Worm (Caenorhabditis elegans) whole organism, young adult: ENCODE data around the gene nhr-255.

Experiments used
- B0019.2 ChIP-seq: fragments of 200-800 bp; sonication (Bioruptor generic); conservative IDR thresholded peaks from 2 replicates; pipeline ENCODE4 v1.3.6; 2022; ENCODE audit warnings: missing genetic modification reagents, missing genetic modification characterization, missing compliant biosample characterization
- B0035.1 ChIP-seq: sonication (generic microtip); optimal IDR thresholded peaks from 2 replicates; lab custom pipeline; 2016; ENCODE audit warnings: missing genetic modification characterization, mild to moderate bottlenecking, missing compliant biosample characterization, missing genotype, missing genetic modification reagents
- B0261.1 ChIP-seq: sonication (generic microtip); optimal IDR thresholded peaks from 2 replicates; lab custom pipeline; 2016; ENCODE audit warnings: mild to moderate bottlenecking, missing genetic modification characterization, moderate library complexity, missing compliant biosample characterization
- C06A6.2 ChIP-seq: fragments of 200-800 bp; sonication (Bioruptor generic); conservative IDR thresholded peaks from 2 replicates; pipeline ENCODE4 v1.3.6; 2022; ENCODE audit warnings: missing genetic modification characterization, missing compliant biosample characterization
- F23B12.7 ChIP-seq: sonication (generic microtip); optimal IDR thresholded peaks from 2 replicates; lab custom pipeline; 2017; ENCODE audit warnings: missing genetic modification characterization, mild to moderate bottlenecking, missing compliant biosample characterization, antibody characterized with exemption, moderate library complexity; ENCODE audit not compliant: insufficient read depth
- F49E8.2 ChIP-seq: sonication (generic microtip); optimal IDR thresholded peaks from 3 replicates; lab custom pipeline; 2017; ENCODE audit warnings: missing genetic modification characterization, mild to moderate bottlenecking, missing compliant biosample characterization, antibody characterized with exemption, moderate library complexity; ENCODE audit not compliant: insufficient read depth
- F52B5.7 ChIP-seq: sonication (generic microtip); optimal IDR thresholded peaks from 2 replicates; lab custom pipeline; 2016; ENCODE audit warnings: mild to moderate bottlenecking, missing genetic modification characterization, missing compliant biosample characterization
- K11D2.4 ChIP-seq: fragments of 200-800 bp; sonication (Bioruptor generic); IDR thresholded peaks from 2 replicates; pipeline ENCODE4 v1.3.6; 2022; ENCODE audit warnings: missing genetic modification reagents, missing genetic modification characterization, missing compliant biosample characterization
- Y53F4B.3 ChIP-seq: fragments of 200-800 bp; sonication (Bioruptor generic); IDR thresholded peaks from 2 replicates; pipeline ENCODE4 v1.3.6; 2022; ENCODE audit warnings: missing genetic modification reagents, missing genetic modification characterization, missing compliant biosample characterization
- Y79H2A.3 ChIP-seq: fragments of 200-800 bp; sonication (Bioruptor generic); conservative IDR thresholded peaks from 2 replicates; pipeline ENCODE4 v1.3.6; 2022; ENCODE audit warnings: missing genetic modification reagents, missing genetic modification characterization, missing compliant biosample characterization
- atf-7 ChIP-seq: sonication (generic microtip); optimal IDR thresholded peaks from 2 replicates; lab custom pipeline; 2017; ENCODE audit warnings: mild to moderate bottlenecking, missing genetic modification characterization, missing compliant biosample characterization
- attf-3 ChIP-seq: fragments of 200-800 bp; sonication (Bioruptor generic); conservative IDR thresholded peaks from 2 replicates; pipeline ENCODE4 v1.3.6; 2022; ENCODE audit warnings: missing genetic modification reagents, missing genetic modification characterization, missing compliant biosample characterization
- attf-5 ChIP-seq: fragments of 200-800 bp; sonication (Bioruptor generic); optimal IDR thresholded peaks from 2 replicates; lab custom pipeline; 2018; ENCODE audit warnings: mild to moderate bottlenecking, missing genetic modification characterization, missing compliant biosample characterization
- bed-1 ChIP-seq: fragments of 200-800 bp; sonication (Bioruptor generic); IDR thresholded peaks from 2 replicates; pipeline ENCODE4 v1.3.6; 2022; ENCODE audit warnings: missing genetic modification reagents, missing genetic modification characterization, missing compliant biosample characterization
- ceh-58 ChIP-seq: fragments of 200-800 bp; sonication (Bioruptor generic); IDR thresholded peaks from 2 replicates; pipeline ENCODE4 v1.3.6; 2022; ENCODE audit warnings: missing genetic modification characterization, missing compliant biosample characterization
- dox-1 ChIP-seq: fragments of 200-800 bp; sonication (Bioruptor generic); IDR thresholded peaks from 2 replicates; pipeline ENCODE4 v1.3.6; 2022; ENCODE audit warnings: missing genetic modification reagents, missing genetic modification characterization, missing compliant biosample characterization
- egl-44 ChIP-seq: fragments of 200-800 bp; sonication (Bioruptor generic); IDR thresholded peaks from 2 replicates; pipeline ENCODE4 v1.3.6; 2022; ENCODE audit warnings: missing genetic modification reagents, missing genetic modification characterization, missing compliant biosample characterization
- ekl-4 ChIP-seq: fragments of 200-800 bp; sonication (Bioruptor generic); IDR thresholded peaks from 2 replicates; pipeline ENCODE4 v1.3.6; 2022; ENCODE audit warnings: missing genetic modification reagents, missing genetic modification characterization, missing compliant biosample characterization
- gei-17 ChIP-seq: fragments of 200-800 bp; sonication (Bioruptor generic); optimal IDR thresholded peaks from 2 replicates; lab custom pipeline; 2018; ENCODE audit warnings: mild to moderate bottlenecking, missing genetic modification characterization, missing compliant biosample characterization
- hmg-1.2 ChIP-seq: fragments of 200-800 bp; sonication (Bioruptor generic); IDR thresholded peaks from 2 replicates; pipeline ENCODE4 v1.3.6; 2022; ENCODE audit warnings: missing genetic modification reagents, missing genetic modification characterization, missing compliant biosample characterization
- hmg-20 ChIP-seq: fragments of 200-800 bp; sonication (Bioruptor generic); IDR thresholded peaks from 2 replicates; pipeline ENCODE4 v1.3.6; 2022; ENCODE audit warnings: missing genetic modification reagents, missing genetic modification characterization, missing compliant biosample characterization
- let-607 ChIP-seq, 2 experiments: fragments of 200-800 bp in 1 of 2; sonication (Bioruptor generic) in 1 of 2; sonication (generic microtip) in 1 of 2; optimal IDR thresholded peaks; 2 replicates each; lab custom pipeline; 2016 to 2018; ENCODE audit warnings: mild to moderate bottlenecking in 2 of 2, missing compliant biosample characterization in 2 of 2, missing genetic modification characterization in 2 of 2, moderate library complexity in 2 of 2, missing genotype in 1 of 2
- lin-35 ChIP-seq, 3 experiments: fragments of 150-350 bp in 2 of 3; sonication (generic microtip) in 1 of 3; optimal IDR thresholded peaks; 2 replicates each; lab custom pipeline; 2014 to 2018; ENCODE audit warnings: missing biosample characterization in 3 of 3, missing genetic modification characterization in 3 of 3, missing genetic modification reagents in 3 of 3
- lin-40 ChIP-seq: sonication (generic microtip); optimal IDR thresholded peaks from 2 replicates; lab custom pipeline; 2016; ENCODE audit warnings: missing genetic modification characterization, mild to moderate bottlenecking, missing compliant biosample characterization, missing genotype, missing genetic modification reagents
- lin-54 ChIP-seq: fragments of 200-800 bp; sonication (Bioruptor generic); optimal IDR thresholded peaks from 2 replicates; lab custom pipeline; 2018; ENCODE audit warnings: mild to moderate bottlenecking, missing genetic modification characterization, missing compliant biosample characterization
- lir-1 ChIP-seq: fragments of 200-800 bp; sonication (Bioruptor generic); conservative IDR thresholded peaks from 2 replicates; pipeline ENCODE4 v1.3.6; 2022; ENCODE audit warnings: missing genetic modification reagents, missing genetic modification characterization, missing compliant biosample characterization
- lsl-1 ChIP-seq: fragments of 200-800 bp; sonication (Bioruptor generic); optimal IDR thresholded peaks from 2 replicates; lab custom pipeline; 2018; ENCODE audit warnings: mild to moderate bottlenecking, missing genetic modification characterization, moderate library complexity, missing compliant biosample characterization
- madf-10 ChIP-seq: sonication (generic microtip); optimal IDR thresholded peaks from 2 replicates; lab custom pipeline; 2016; ENCODE audit warnings: mild to moderate bottlenecking, missing genetic modification characterization, missing compliant biosample characterization
- mcd-1 ChIP-seq: fragments of 200-800 bp; sonication (Bioruptor generic); IDR thresholded peaks from 2 replicates; pipeline ENCODE4 v1.3.6; 2022; ENCODE audit warnings: missing genetic modification reagents, missing genetic modification characterization, missing compliant biosample characterization
- mel-28 ChIP-seq: sonication (generic microtip); optimal IDR thresholded peaks from 2 replicates; lab custom pipeline; 2016; ENCODE audit warnings: borderline replicate concordance, mild to moderate bottlenecking, missing genetic modification characterization, missing compliant biosample characterization
- nfya-2 ChIP-seq: fragments of 200-800 bp; sonication (Bioruptor generic); IDR thresholded peaks from 2 replicates; pipeline ENCODE4 v1.3.6; 2022; ENCODE audit warnings: missing genetic modification reagents, missing genetic modification characterization, missing compliant biosample characterization
- nhr-120 ChIP-seq: fragments of 200-800 bp; sonication (Bioruptor generic); IDR thresholded peaks from 2 replicates; pipeline ENCODE4 v1.3.6; 2022; ENCODE audit warnings: missing genetic modification characterization, missing compliant biosample characterization
- nhr-90 ChIP-seq: sonication (generic microtip); optimal IDR thresholded peaks from 2 replicates; lab custom pipeline; 2016; ENCODE audit warnings: missing genotype, mild to moderate bottlenecking, missing genetic modification characterization, missing compliant biosample characterization
- pbrm-1 ChIP-seq: fragments of 200-800 bp; sonication (Bioruptor generic); IDR thresholded peaks from 2 replicates; pipeline ENCODE4 v1.3.6; 2022; ENCODE audit warnings: missing genetic modification reagents, missing genetic modification characterization, missing compliant biosample characterization
- repo-1 ChIP-seq: sonication (generic microtip); optimal IDR thresholded peaks from 2 replicates; lab custom pipeline; 2017; ENCODE audit warnings: mild to moderate bottlenecking, missing genetic modification characterization, missing compliant biosample characterization
- sea-2 ChIP-seq: fragments of 200-800 bp; sonication (Bioruptor generic); IDR thresholded peaks from 2 replicates; pipeline ENCODE4 v1.3.6; 2022; ENCODE audit warnings: missing genetic modification characterization, missing compliant biosample characterization
- zim-3 ChIP-seq: sonication (generic microtip); optimal IDR thresholded peaks from 2 replicates; lab custom pipeline; 2017; ENCODE audit warnings: mild to moderate bottlenecking, missing genetic modification characterization, moderate library complexity, missing compliant biosample characterization
- ztf-25 ChIP-seq: fragments of 200-800 bp; sonication (Bioruptor generic); IDR thresholded peaks from 2 replicates; pipeline ENCODE4 v1.3.6; 2022; ENCODE audit warnings: missing genetic modification reagents, missing genetic modification characterization, missing compliant biosample characterization
- ztf-28 ChIP-seq: fragments of 200-800 bp; sonication (Bioruptor generic); IDR thresholded peaks from 2 replicates; pipeline ENCODE4 v1.3.6; 2022; ENCODE audit warnings: missing genetic modification reagents, missing genetic modification characterization, missing compliant biosample characterization
- ztf-6 ChIP-seq: fragments of 200-800 bp; sonication (Bioruptor generic); IDR thresholded peaks from 2 replicates; pipeline ENCODE4 v1.3.6; 2022; ENCODE audit warnings: missing genetic modification reagents, missing genetic modification characterization, missing compliant biosample characterization

The nhr-255 gene

ce11 chrX:15724994-15725393 lies 17.4 kb upstream of the nhr-255 start (continued):
- no peak for TF ChIP-seq atf-7 (tag; lab: Kevin White, UChicago)
- TF ChIP-seq F49E8.2 (tag; lab: Kevin White, UChicago) = no peak
- no peak for TF ChIP-seq attf-3 (GFP tag; lab: Robert Waterston, UW)
- peak; percentile 87 for TF ChIP-seq hmg-1.2 (GFP tag; lab: Robert Waterston, UW)
- no peak for TF ChIP-seq ceh-58
- peak; percentile 23 for TF ChIP-seq gei-17
- TF ChIP-seq B0261.1 (tag; lab: Kevin White, UChicago) = no peak
- TF ChIP-seq lir-1 (GFP tag; lab: Robert Waterston, UW) = no peak
- peak; percentile 48 for TF ChIP-seq mcd-1 (GFP tag; lab: Robert Waterston, UW)
- TF ChIP-seq nhr-120 (GFP tag; lab: Robert Waterston, UW) = no peak
- peak; percentile 35 for TF ChIP-seq lin-54 (GFP tag; lab: Kevin White, UChicago)
- no peak for TF ChIP-seq hmg-20
- peak; percentile 46; the same call in 1 of the 2 replicates for TF ChIP-seq dox-1 (GFP tag; lab: Robert Waterston, UW)
- TF ChIP-seq ekl-4 (GFP tag; lab: Robert Waterston, UW) = no peak
- no peak for TF ChIP-seq F23B12.7 (tag; lab: Kevin White, UChicago)
- TF ChIP-seq mel-28 (tag; lab: Kevin White, UChicago) = no peak
- no peak for TF ChIP-seq C06A6.2 (GFP tag; lab: Robert Waterston, UW)
- peak; percentile 46 for TF ChIP-seq attf-5 (GFP tag; lab: Kevin White, UChicago)
- TF ChIP-seq sea-2 (GFP tag; lab: Robert Waterston, UW) = no peak
- TF ChIP-seq, all 124 proteins: peak for 15

- TF ChIP-seq hmg-1.2 (GFP tag; lab: Robert Waterston, UW) (peak; percentile 29; the same call in 1 of the 2 replicates), bed-1 (GFP tag; lab: Robert Waterston, UW) (0 out of 2 replicates have a peak, but pooled peaks have one; percentile 10), F23B12.7 (tag; lab: Kevin White, UChicago) (no peak)
Observed at ce11 chrX:15725566-15726173, 16.7 kb upstream of the nhr-255 start, which contains the start of gene lin-15B. Gene lin-15B, plus strand, starts transcription at chrX:15726123.

ce11 chrX:15730342-15730741 lies 12.1 kb upstream of the nhr-255 start:
- TF ChIP-seq egl-44 (GFP tag; lab: Robert Waterston, UW) (no peak), nfya-2 (GFP tag; lab: Robert Waterston, UW) (no peak), lin-40 (tag; lab: Kevin White, UChicago) (no peak), B0019.2 (GFP tag; lab: Robert Waterston, UW) (no peak)

- TF ChIP-seq zim-3 (no peak), F52B5.7 (tag; lab: Kevin White, UChicago) (no peak), nhr-90 (tag; lab: Kevin White, UChicago) (no peak)
Observed at ce11 chrX:15731668-15732067, 10.7 kb upstream of the nhr-255 start, which contains the start of gene lin-15A. Gene lin-15A, plus strand, starts transcription at chrX:15731968.

- TF ChIP-seq ztf-25 (GFP tag; lab: Robert Waterston, UW) (no peak), pbrm-1 (GFP tag; lab: Robert Waterston, UW) (no peak), nhr-90 (tag; lab: Kevin White, UChicago) (no peak), Y79H2A.3 (no peak), B0035.1 (tag; lab: Kevin White, UChicago) (no peak), lsl-1 (GFP tag; lab: Kevin White, UChicago) (no peak), sea-2 (GFP tag; lab: Robert Waterston, UW) (no peak), repo-1 (tag; lab: Kevin White, UChicago) (no peak), let-607 (tag; optimal IDR thresholded peaks at IDR 0.05; lab: Kevin White, UChicago) (peak in 1 of 2 experiments; percentile 64), ztf-28 (no peak), K11D2.4 (GFP tag; lab: Robert Waterston, UW) (peak; percentile 77), gei-17 (peak; percentile 93), hmg-1.2 (GFP tag; lab: Robert Waterston, UW) (peak; percentile 56), lin-35 (GFP tag; optimal IDR thresholded peaks at IDR 0.05; lab: Kevin White, UChicago) (peak in 1 of 3 experiments; percentile 72), ztf-6 (GFP tag; lab: Robert Waterston, UW) (no peak), Y53F4B.3 (GFP tag; lab: Robert Waterston, UW) (no peak), madf-10 (peak; percentile 40)
Observed at ce11 chrX:15736419-15736818, 6.0 kb upstream of the nhr-255 start.
